Worm (Caenorhabditis elegans): ENCODE data around the gene T06E8.8.

T06E8.8 gene

DNA sequence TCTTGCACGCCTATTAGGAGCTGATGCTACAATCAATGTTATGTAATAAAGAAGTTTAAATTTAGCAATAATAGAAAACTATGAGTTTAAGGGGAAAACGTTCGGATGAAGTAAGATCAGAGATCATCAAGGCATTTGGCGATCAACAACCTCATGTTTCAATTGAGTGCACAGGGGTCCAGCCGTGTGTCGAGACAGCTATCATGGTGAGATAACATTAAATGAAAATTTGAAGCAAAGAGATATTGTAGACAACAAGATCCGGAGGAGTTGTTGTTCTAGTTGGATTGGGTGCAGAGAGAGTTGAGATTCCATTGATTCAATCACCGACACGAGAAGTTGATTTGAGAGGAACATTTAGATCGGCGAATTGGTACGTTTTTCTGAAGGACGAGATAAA, 42.6 kb downstream of the T06E8.8 start:
- peak in 1 of 2 experiments; percentile 72 for TF ChIP-seq daf-16 (GFP tag; optimal IDR thresholded peaks at IDR 0.05)
- no peak for TF ChIP-seq daf-16 (tag; optimal IDR thresholded peaks at IDR 0.05)
- no peak for TF ChIP-seq cey-2 (tag; optimal IDR thresholded peaks at IDR 0.05; ENCODE audit: borderline replicate concordance, insufficient read depth)
- no peak for TF ChIP-seq lin-38 (GFP tag; IDR thresholded peaks at IDR 0.05)

DNA sequence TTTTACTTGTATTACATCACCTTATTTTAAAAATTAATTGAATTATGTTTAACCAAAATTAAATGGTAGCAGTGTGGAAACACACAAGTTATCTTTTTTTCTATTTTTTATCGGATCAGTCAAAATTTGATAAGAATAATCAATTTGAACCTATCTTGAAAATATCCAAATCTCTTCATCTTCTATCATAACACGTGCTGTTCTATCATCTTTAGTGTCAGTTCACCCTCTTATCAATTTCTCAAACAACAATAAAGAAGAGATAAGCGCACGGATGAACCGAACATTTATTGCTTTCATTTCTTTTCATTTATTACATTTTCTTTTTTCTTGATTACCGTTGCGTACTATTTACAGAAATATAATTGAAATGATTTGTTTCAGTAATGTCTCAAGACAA, 43.6 kb downstream of the T06E8.8 start, which contains the start of gene R04B5.5:
R04B5.5 (plus strand) TSS at position 378 of the 400 bp plus-strand sequence.
- TF ChIP-seq mdl-1 (tag; optimal IDR thresholded peaks at IDR 0.05) (peak in 1 of 2 experiments; percentile 85), ZK546.5 (tag; optimal IDR thresholded peaks at IDR 0.05) (no peak), php-3 (GFP tag; IDR thresholded peaks at IDR 0.05) (peak; percentile 89), hlh-30 (tag; optimal IDR thresholded peaks at IDR 0.05; ENCODE audit: insufficient read depth) (peak; percentile 58), Y75B8A.6 (GFP tag; IDR thresholded peaks at IDR 0.05) (no peak), saeg-2 (GFP tag; IDR thresholded peaks at IDR 0.05) (no peak), lir-3 (tag; optimal IDR thresholded peaks at IDR 0.05) (no peak), spr-3 (GFP tag; optimal IDR thresholded peaks at IDR 0.05) (no peak), Y5F2A.4 (GFP tag; optimal IDR thresholded peaks at IDR 0.05) (no peak), skn-1 (tag; optimal IDR thresholded peaks at IDR 0.05) (no peak), T20F7.1 (GFP tag; optimal IDR thresholded peaks at IDR 0.05) (peak; percentile 8), dmd-6 (GFP tag; IDR thresholded peaks at IDR 0.05) (peak; percentile 67), nhr-48 (tag; optimal IDR thresholded peaks at IDR 0.05) (peak; percentile 49), unc-62 (GFP tag; optimal IDR thresholded peaks at IDR 0.05 in 1 of 2) (no peak), unc-62 (tag; optimal IDR thresholded peaks at IDR 0.05) (no peak), lin-15B (tag; optimal IDR thresholded peaks at IDR 0.05) (no peak), nhr-6 (tag; optimal IDR thresholded peaks at IDR 0.05) (peak; percentile 2), daf-12 (tag; optimal IDR thresholded peaks at IDR 0.05) (no peak), Y105C5A.15 (GFP tag; IDR thresholded peaks at IDR 0.05) (no peak), lim-7 (GFP tag; IDR thresholded peaks at IDR 0.05) (no peak), nhr-42 (GFP tag; IDR thresholded peaks at IDR 0.05) (no peak), lin-39 (tag; optimal IDR thresholded peaks at IDR 0.05) (no peak), nhr-77 (tag; optimal IDR thresholded peaks at IDR 0.05) (peak; percentile 89), Y48G9A.11 (GFP tag; IDR thresholded peaks at IDR 0.05) (no peak), ceh-44 (GFP tag; IDR thresholded peaks at IDR 0.05) (no peak), mdt-29 (GFP tag; IDR thresholded peaks at IDR 0.05) (no peak), zip-2 (tag; optimal IDR thresholded peaks at IDR 0.05) (no peak), ceh-32 (tag; optimal IDR thresholded peaks at IDR 0.05; ENCODE audit: poor library complexity) (no peak), mes-2 (tag; optimal IDR thresholded peaks at IDR 0.05; ENCODE audit: poor library complexity, severe bottlenecking) (no peak), fos-1 (tag; optimal IDR thresholded peaks at IDR 0.05) (no peak), ztf-7 (tag; optimal IDR thresholded peaks at IDR 0.05) (peak; percentile 46), fkh-10 (GFP tag; optimal IDR thresholded peaks at IDR 0.05) (no peak), nhr-102 (tag; optimal IDR thresholded peaks at IDR 0.05) (peak; percentile 48), sdz-12 (GFP tag; optimal IDR thresholded peaks at IDR 0.05) (no peak), vab-7 (GFP tag; IDR thresholded peaks at IDR 0.05) (no peak), R02D3.7 (tag; optimal IDR thresholded peaks at IDR 0.05) (no peak), F37D6.2 (tag; optimal IDR thresholded peaks at IDR 0.05) (no peak), set-16 (GFP tag; IDR thresholded peaks at IDR 0.05) (no peak), ceh-20 (GFP tag; IDR thresholded peaks at IDR 0.05) (no peak), nhr-111 (GFP tag; optimal IDR thresholded peaks at IDR 0.05) (no peak), lsy-2 (tag; optimal IDR thresholded peaks at IDR 0.05) (peak in 1 of 2 experiments; percentile 33), daf-19 (GFP tag; conservative IDR thresholded peaks at IDR 0.05) (no peak), daf-16 (GFP tag; optimal IDR thresholded peaks at IDR 0.05) (no peak), daf-16 (tag; optimal IDR thresholded peaks at IDR 0.05) (peak; percentile 70), tag-97 (GFP tag; IDR thresholded peaks at IDR 0.05) (no peak), pha-4 (GFP tag; IDR thresholded peaks at IDR 0.05) (no peak), pha-4 (tag; optimal IDR thresholded peaks at IDR 0.05) (no peak), gei-8 (GFP tag; optimal IDR thresholded peaks at IDR 0.05) (no peak)

Measured in whole organism, L4 larva.